Worm (Caenorhabditis elegans): ENCODE results near the gene F11G11.4.
A peak's percentile ranks its signal among the peaks of the same experiment; 100 is the strongest.
"Not testable (repeated sequence)": the region's sequence is repeated elsewhere in the genome, so short reads cannot be mapped to it uniquely, and the experiment has no call there.

The F11G11.4 gene

DNA sequence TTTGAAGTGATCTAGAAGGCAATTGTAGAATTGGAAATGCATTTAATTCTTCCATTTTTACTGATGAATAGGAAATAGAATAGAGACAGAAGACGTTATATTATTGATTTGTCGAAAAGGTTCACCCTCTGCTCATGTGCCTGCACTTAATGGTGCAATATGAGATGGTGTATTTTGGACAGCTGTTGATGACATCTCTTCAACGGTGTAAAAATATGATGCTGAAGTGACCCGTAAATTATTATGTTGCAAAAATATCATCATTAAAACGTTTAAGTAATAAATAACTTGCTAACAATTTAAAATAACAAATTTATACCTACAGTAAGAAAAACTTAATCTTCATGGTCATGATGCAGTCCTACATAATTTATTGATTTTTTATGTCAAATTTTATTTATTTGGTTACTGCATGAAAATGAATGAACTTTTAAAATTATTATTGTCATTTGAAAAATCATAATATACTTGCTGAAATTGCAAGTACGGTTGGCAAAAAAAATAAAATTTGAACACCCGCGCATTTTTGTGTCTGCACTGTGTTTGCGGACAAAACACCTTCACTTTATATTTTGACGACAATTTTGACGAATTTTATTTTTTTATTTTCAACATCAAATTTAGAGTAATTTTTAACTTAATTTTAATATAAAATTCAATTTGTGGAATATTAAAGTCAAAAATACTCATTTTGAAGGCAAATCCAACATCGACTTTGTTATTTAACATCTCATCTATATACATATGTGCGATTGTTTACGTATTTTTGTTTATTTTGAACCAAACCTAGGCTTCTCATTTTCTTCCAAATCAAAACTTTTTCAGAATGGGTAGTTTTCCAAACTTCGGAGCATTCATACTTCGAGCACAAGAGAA lies 32.4 kb upstream of the F11G11.4 start, which contains the start of the genes fbxb-88 and tbck-1:
TSS of gene fbxb-88 (minus strand) at position 151 of the 876 bp plus-strand sequence.
TSS of gene tbck-1 (plus strand) at position 826 of the 876 bp plus-strand sequence.
- TF ChIP-seq tbx-2 (tag; optimal IDR thresholded peaks at IDR 0.05) (no peak), F13H6.1 (tag; optimal IDR thresholded peaks at IDR 0.05) (no peak), unc-55 (GFP tag; optimal IDR thresholded peaks at IDR 0.05) (peak; percentile 68), odd-2 (tag; optimal IDR thresholded peaks at IDR 0.05) (no peak), ceh-34 (tag; optimal IDR thresholded peaks at IDR 0.05) (peak; percentile 0), pat-9 (tag; optimal IDR thresholded peaks at IDR 0.05) (no peak), tbx-7 (tag; optimal IDR thresholded peaks at IDR 0.05) (no peak), ceh-30 (tag; optimal IDR thresholded peaks at IDR 0.05) (no peak), ceh-6 (GFP tag; optimal IDR thresholded peaks at IDR 0.05) (no peak)

DNA sequence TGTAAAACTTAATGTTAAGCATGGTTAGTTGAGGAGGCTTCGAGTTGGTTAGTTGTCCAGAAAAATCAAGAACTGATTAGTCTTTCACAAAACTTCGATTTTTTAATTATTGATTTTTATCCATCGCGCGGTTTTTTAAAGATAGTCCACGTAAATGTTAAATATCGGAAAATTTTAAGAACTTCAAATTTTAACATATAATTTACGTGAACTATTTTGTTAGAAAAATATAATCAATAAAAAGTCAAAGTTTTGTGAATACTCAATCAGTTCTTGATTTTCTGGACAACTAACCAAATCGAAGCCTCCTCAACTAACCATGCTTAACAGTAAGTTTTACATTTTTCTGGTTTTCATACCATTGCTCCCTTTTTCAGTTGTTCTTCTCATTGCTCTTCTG lies 25.6 kb upstream of the F11G11.4 start, which contains the start of the genes C33F10.11 and C33F10.1:
TSS of gene C33F10.11 (minus strand) at position 101 of the 400 bp plus-strand sequence.
TSS of gene C33F10.1 (plus strand) at position 263 of the 400 bp plus-strand sequence.
- TF ChIP-seq nhr-11 (tag; optimal IDR thresholded peaks at IDR 0.05) (no peak), pros-1 (tag; optimal IDR thresholded peaks at IDR 0.05) (no peak), rnt-1 (tag; optimal IDR thresholded peaks at IDR 0.05) (no peak), fax-1 (tag; optimal IDR thresholded peaks at IDR 0.05) (no peak), pat-9 (tag; optimal IDR thresholded peaks at IDR 0.05) (no peak), ets-4 (tag; optimal IDR thresholded peaks at IDR 0.05) (no peak), K02D7.2 (tag; optimal IDR thresholded peaks at IDR 0.05) (no peak), syd-9 (tag; optimal IDR thresholded peaks at IDR 0.05) (no peak), npax-4 (tag; optimal IDR thresholded peaks at IDR 0.05) (no peak), fkh-10 (GFP tag; optimal IDR thresholded peaks at IDR 0.05) (no peak)

DNA sequence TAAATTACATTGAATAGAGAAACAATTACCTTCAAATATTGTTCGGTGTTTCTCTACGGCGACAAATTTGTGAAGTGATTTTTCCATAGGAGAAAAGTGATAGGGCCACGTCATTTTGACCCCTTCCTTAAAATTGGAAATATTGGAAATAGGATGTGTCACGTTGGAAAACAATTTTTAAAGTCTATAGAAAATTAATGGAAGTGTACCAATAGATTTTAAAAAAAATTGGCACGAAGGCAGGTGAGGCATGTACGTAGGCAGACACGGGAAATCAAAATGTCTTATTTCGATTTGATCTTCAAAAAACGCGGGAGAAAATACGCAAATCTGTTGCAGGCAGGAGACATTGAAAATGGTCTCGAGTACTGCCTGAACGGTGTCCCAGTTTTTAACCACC lies 22.7 kb upstream of the F11G11.4 start, which contains the start of gene C33F10.12:
TSS of gene C33F10.12 (minus strand) at position 101 of the 400 bp plus-strand sequence.
- TF ChIP-seq sox-2 (GFP tag; IDR thresholded peaks at IDR 0.05), result no peak
- no peak for TF ChIP-seq ceh-6 (GFP tag; optimal IDR thresholded peaks at IDR 0.05)
- no peak for TF ChIP-seq pqm-1 (tag; optimal IDR thresholded peaks at IDR 0.05)
- TF ChIP-seq dve-1 (tag; optimal IDR thresholded peaks at IDR 0.05), result no peak
- no peak for TF ChIP-seq unc-3 (GFP tag; conservative IDR thresholded peaks at IDR 0.05)
- TF ChIP-seq unc-3 (tag; optimal IDR thresholded peaks at IDR 0.05), result no peak
- no peak for TF ChIP-seq hlh-8 (tag; optimal IDR thresholded peaks at IDR 0.05)
- no peak for TF ChIP-seq dmd-4 (tag; optimal IDR thresholded peaks at IDR 0.05; ENCODE audit: borderline replicate concordance)
- no peak for TF ChIP-seq odd-2 (tag; optimal IDR thresholded peaks at IDR 0.05)
- no peak for TF ChIP-seq pat-9 (tag; optimal IDR thresholded peaks at IDR 0.05)
- no peak for TF ChIP-seq ceh-34 (tag; optimal IDR thresholded peaks at IDR 0.05)
- TF ChIP-seq unc-55 (GFP tag; optimal IDR thresholded peaks at IDR 0.05), result no peak
- no peak for TF ChIP-seq C38D4.7 (GFP tag; optimal IDR thresholded peaks at IDR 0.05)
- no peak for TF ChIP-seq ceh-24 (tag; optimal IDR thresholded peaks at IDR 0.05)
- no peak for TF ChIP-seq C08G9.2 (tag; optimal IDR thresholded peaks at IDR 0.05)

DNA sequence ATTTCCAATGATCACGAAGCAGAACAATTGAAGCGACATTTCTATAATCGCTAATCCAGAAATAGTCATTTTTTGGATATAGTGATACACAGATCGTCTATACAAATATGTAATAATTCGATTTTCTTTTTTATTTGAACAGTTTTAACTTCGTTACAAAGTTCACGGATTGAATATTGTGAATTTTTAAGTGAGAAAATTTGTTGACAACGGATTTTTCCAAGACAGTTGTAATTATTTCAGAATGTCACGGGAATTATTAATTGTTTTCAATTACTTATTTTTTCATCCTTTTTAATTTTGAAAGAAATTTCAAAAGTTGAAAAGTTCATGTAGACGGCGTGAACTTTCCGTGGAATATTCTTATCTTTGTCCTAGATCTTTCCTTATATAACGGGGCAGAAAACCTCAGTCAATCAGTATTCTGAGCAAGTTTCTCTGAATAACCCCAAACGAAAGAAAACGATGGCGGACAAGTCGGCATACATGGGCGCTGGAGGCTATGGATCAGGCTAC lies 18.2 kb upstream of the F11G11.4 start, which contains the start of the genes T23B7.2 and nspd-4:
TSS of gene T23B7.2 (minus strand) at position 101 of the 516 bp plus-strand sequence.
TSS of gene nspd-4 (plus strand) at position 466 of the 516 bp plus-strand sequence.
- not testable (repeated sequence) for TF ChIP-seq tbx-2, lim-6, C08G9.2 (tag; optimal IDR thresholded peaks at IDR 0.05)

DNA sequence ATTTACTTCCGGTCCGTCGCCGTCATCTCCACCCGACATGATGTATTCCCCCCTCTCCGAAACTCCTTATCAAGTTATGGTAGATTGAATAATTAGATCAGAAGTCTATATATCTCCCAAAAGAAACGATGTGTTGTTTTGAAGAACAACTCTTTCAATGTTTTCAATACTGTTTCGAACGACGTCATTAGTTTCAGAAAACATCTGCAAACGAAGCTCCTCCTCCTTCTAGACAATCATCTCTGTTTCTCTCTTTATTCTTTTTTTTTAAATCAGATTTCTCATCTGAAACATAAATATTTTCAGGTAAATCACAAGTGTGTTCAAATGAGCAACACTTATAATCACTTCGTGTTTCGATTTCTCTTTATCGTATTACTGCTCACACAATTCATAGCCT lies 10.5 kb upstream of the F11G11.4 start, which contains the start of gene T23B7.3:
TSS of gene T23B7.3 (plus strand) at position 301 of the 400 bp plus-strand sequence.
- TF ChIP-seq ceh-31 (tag; optimal IDR thresholded peaks at IDR 0.05), result no peak
- TF ChIP-seq ceh-45 (GFP tag; IDR thresholded peaks at IDR 0.05), result no peak
- no peak for TF ChIP-seq tbx-2 (tag; optimal IDR thresholded peaks at IDR 0.05)
- no peak for TF ChIP-seq Y22D7AL.16 (tag; optimal IDR thresholded peaks at IDR 0.05)
- no peak for TF ChIP-seq nhr-232 (tag; optimal IDR thresholded peaks at IDR 0.05)
- TF ChIP-seq ceh-19 (GFP tag; optimal IDR thresholded peaks at IDR 0.05), result no peak
- TF ChIP-seq rnt-1 (tag; optimal IDR thresholded peaks at IDR 0.05), result no peak
- no peak for TF ChIP-seq hlh-13 (GFP tag; optimal IDR thresholded peaks at IDR 0.05)
- no peak for TF ChIP-seq ets-4 (tag; optimal IDR thresholded peaks at IDR 0.05)
- no peak for TF ChIP-seq tbx-7 (tag; optimal IDR thresholded peaks at IDR 0.05)
- TF ChIP-seq madf-2 (tag; optimal IDR thresholded peaks at IDR 0.05), result no peak
- no peak for TF ChIP-seq ceh-14 (tag; optimal IDR thresholded peaks at IDR 0.05)
- no peak for TF ChIP-seq fkh-10 (GFP tag; optimal IDR thresholded peaks at IDR 0.05)
- TF ChIP-seq pros-1 (tag; optimal IDR thresholded peaks at IDR 0.05), result no peak
